Fruit fly (Drosophila melanogaster) whole organism, embryonic: Measurements from ENCODE around the gene sun.

Experiments used
- Atf-2 ChIP-seq: fragments of 200-800 bp; sonication (Bioruptor generic); optimal IDR thresholded peaks from 2 replicates; lab custom pipeline; 2016; ENCODE audit warnings: missing biosample characterization, missing genetic modification characterization
- Bdp1 ChIP-seq: fragments of 200-800 bp; sonication (Bioruptor generic); optimal IDR thresholded peaks from 3 replicates; lab custom pipeline; 2016; ENCODE audit warnings: missing biosample characterization, missing genetic modification characterization
- BtbVII ChIP-seq: fragments of 200-800 bp; sonication (Bioruptor generic); optimal IDR thresholded peaks from 3 replicates; lab custom pipeline; 2017; ENCODE audit warnings: missing biosample characterization, mild to moderate bottlenecking, missing genetic modification characterization
- CG10209 ChIP-seq: fragments of 200-800 bp; sonication (Bioruptor generic); optimal IDR thresholded peaks from 3 replicates; lab custom pipeline; 2017; ENCODE audit warnings: missing biosample characterization, mild to moderate bottlenecking, missing genetic modification characterization, missing genetic modification reagents
- CG10654 ChIP-seq: fragments of 200-800 bp; sonication (Bioruptor generic); optimal IDR thresholded peaks from 2 replicates; lab custom pipeline; 2016; ENCODE audit warnings: missing biosample characterization, missing genetic modification characterization
- CG11093 ChIP-seq: fragments of 200-800 bp; sonication (Bioruptor generic); IDR thresholded peaks from 3 replicates; pipeline ENCODE4 v1.3.6; 2022; ENCODE audit warnings: missing biosample characterization, missing genetic modification characterization
- CG12155 ChIP-seq: fragments of 200-800 bp; sonication (Bioruptor generic); optimal IDR thresholded peaks from 3 replicates; lab custom pipeline; 2016; ENCODE audit warnings: missing biosample characterization, missing genetic modification characterization
- CG12219 ChIP-seq: fragments of 200-800 bp; sonication (Bioruptor generic); optimal IDR thresholded peaks from 3 replicates; lab custom pipeline; 2018; ENCODE audit warnings: missing biosample characterization, mild to moderate bottlenecking, missing genetic modification characterization
- CG1647 ChIP-seq: fragments of 200-800 bp; sonication (Bioruptor generic); optimal IDR thresholded peaks from 3 replicates; lab custom pipeline; 2016; ENCODE audit warnings: missing biosample characterization, missing genetic modification characterization
- CG18476 ChIP-seq: fragments of 200-800 bp; sonication (Bioruptor generic); optimal IDR thresholded peaks from 2 replicates; lab custom pipeline; 2016; ENCODE audit warnings: missing biosample characterization, mild to moderate bottlenecking, missing genetic modification characterization
- CG30020 ChIP-seq: fragments of 200-800 bp; optimal IDR thresholded peaks from 2 replicates; lab custom pipeline; 2019; ENCODE audit warnings: missing biosample characterization, mild to moderate bottlenecking, missing genetic modification characterization, moderate library complexity
- CG30403 ChIP-seq: fragments of 200-800 bp; sonication (Bioruptor generic); optimal IDR thresholded peaks from 3 replicates; lab custom pipeline; 2016; ENCODE audit warnings: missing biosample characterization, missing genetic modification characterization
- CG33557 ChIP-seq: fragments of 200-800 bp; sonication (Bioruptor generic); optimal IDR thresholded peaks from 2 replicates; lab custom pipeline; 2019; ENCODE audit warnings: missing biosample characterization, mild to moderate bottlenecking, missing genetic modification characterization, moderate library complexity
- CG3407 ChIP-seq: fragments of 200-800 bp; sonication (Bioruptor generic); optimal IDR thresholded peaks from 2 replicates; lab custom pipeline; 2018; ENCODE audit warnings: missing biosample characterization, mild to moderate bottlenecking, missing genetic modification characterization
- CG42726 ChIP-seq: fragments of 200-800 bp; sonication (Bioruptor generic); IDR thresholded peaks from 2 replicates; pipeline ENCODE4 v1.3.6; 2022; ENCODE audit warnings: missing biosample characterization, missing genetic modification characterization; ENCODE audit not compliant: partially characterized antibody
- CG4282 ChIP-seq: fragments of 200-800 bp; sonication (Bioruptor generic); optimal IDR thresholded peaks from 2 replicates; lab custom pipeline; 2016; ENCODE audit warnings: missing biosample characterization, missing genetic modification characterization
- CG4730 ChIP-seq: fragments of 200-800 bp; sonication (Bioruptor generic); IDR thresholded peaks from 2 replicates; pipeline ENCODE4 v1.3.6; 2022; ENCODE audit warnings: missing biosample characterization, missing genetic modification characterization
- CG6272 ChIP-seq: fragments of 200-800 bp; sonication (Bioruptor generic); IDR thresholded peaks from 2 replicates; pipeline ENCODE4 v1.3.6; 2022; ENCODE audit warnings: missing biosample characterization, missing genetic modification characterization
- CG6683 ChIP-seq: fragments of 200-800 bp; sonication (Bioruptor generic); optimal IDR thresholded peaks from 2 replicates; lab custom pipeline; 2017; ENCODE audit warnings: missing biosample characterization, mild to moderate bottlenecking, missing genetic modification characterization, missing genetic modification reagents
- CG6689 ChIP-seq: fragments of 200-800 bp; sonication (Bioruptor generic); IDR thresholded peaks from 2 replicates; pipeline ENCODE4 v1.3.6; 2022; ENCODE audit warnings: missing biosample characterization, missing genetic modification characterization
- CG6854 ChIP-seq: fragments of 200-800 bp; sonication (Bioruptor generic); optimal IDR thresholded peaks from 3 replicates; lab custom pipeline; 2017; ENCODE audit warnings: missing biosample characterization, mild to moderate bottlenecking, missing genetic modification characterization
- CG7271 ChIP-seq: fragments of 200-800 bp; sonication (Bioruptor generic); optimal IDR thresholded peaks from 2 replicates; lab custom pipeline; 2018; ENCODE audit warnings: missing biosample characterization, mild to moderate bottlenecking, missing genetic modification characterization, moderate library complexity
- CG7357 ChIP-seq: fragments of 200-800 bp; sonication (Bioruptor generic); IDR thresholded peaks from 3 replicates; pipeline ENCODE4 v1.3.6; 2022; ENCODE audit warnings: missing biosample characterization, missing genetic modification characterization
- CG7987 ChIP-seq: fragments of 200-800 bp; sonication (Bioruptor generic); optimal IDR thresholded peaks from 2 replicates; lab custom pipeline; 2018; ENCODE audit warnings: missing biosample characterization, mild to moderate bottlenecking, missing genetic modification characterization, moderate library complexity
- CG9727 ChIP-seq: fragments of 200-800 bp; sonication (Bioruptor generic); optimal IDR thresholded peaks from 3 replicates; lab custom pipeline; 2017; ENCODE audit warnings: missing biosample characterization, mild to moderate bottlenecking, missing genetic modification characterization
- D ChIP-seq, 2 experiments: fragments of 200-800 bp in 1 of 2; fragments of >200 bp in 1 of 2; sonication (Bioruptor generic) in 1 of 2; optimal IDR thresholded peaks; 2 replicates in 1 of 2; 3 replicates in 1 of 2; lab custom pipeline; 2017; ENCODE audit warnings: mild to moderate bottlenecking in 1 of 2, missing biosample characterization in 1 of 2, missing genetic modification characterization in 1 of 2, missing genetic modification reagents in 1 of 2
- Fer3 ChIP-seq: fragments of 200-800 bp; sonication (Bioruptor generic); optimal IDR thresholded peaks from 2 replicates; lab custom pipeline; 2018; ENCODE audit warnings: missing biosample characterization, mild to moderate bottlenecking, missing genetic modification characterization, moderate library complexity
- Gug ChIP-seq: fragments of 200-800 bp; sonication (Bioruptor generic); IDR thresholded peaks from 4 replicates; pipeline ENCODE4 v1.3.6; 2022; ENCODE audit warnings: missing biosample characterization, missing genetic modification characterization
- Hr78 ChIP-seq, 2 experiments: fragments of 200-800 bp in 1 of 2; fragments of >200 bp in 1 of 2; sonication (Bioruptor generic) in 1 of 2; optimal IDR thresholded peaks; 2 replicates each; lab custom pipeline; 2017 to 2019; ENCODE audit warnings: missing biosample characterization in 2 of 2, missing genetic modification characterization in 2 of 2, mild to moderate bottlenecking in 1 of 2, moderate library complexity in 1 of 2
- Hsf ChIP-seq: fragments of 200-800 bp; sonication (Bioruptor generic); optimal IDR thresholded peaks from 3 replicates; lab custom pipeline; 2016; ENCODE audit warnings: missing biosample characterization, missing genetic modification characterization
- Mad ChIP-seq: fragments of 200-800 bp; sonication (Bioruptor generic); optimal IDR thresholded peaks from 2 replicates; lab custom pipeline; 2016; ENCODE audit warnings: missing biosample characterization, missing genetic modification characterization
- Med ChIP-seq: fragments of 200-800 bp; sonication (Bioruptor generic); peaks from one replicate; lab custom pipeline; 2016; ENCODE audit warnings: missing biosample characterization, missing genetic modification characterization, mild to moderate bottlenecking, inconsistent platforms, moderate library complexity
- Neu2 ChIP-seq: fragments of 200-800 bp; sonication (Bioruptor generic); optimal IDR thresholded peaks from 3 replicates; lab custom pipeline; 2016; ENCODE audit warnings: missing biosample characterization, missing genetic modification characterization, borderline replicate concordance
- Oaz ChIP-seq: fragments of 200-800 bp; sonication (Bioruptor generic); IDR thresholded peaks from 2 replicates; pipeline ENCODE4 v1.3.6; 2022; ENCODE audit warnings: missing biosample characterization, missing genetic modification characterization
- PHDP ChIP-seq: fragments of 200-800 bp; sonication (Bioruptor generic); optimal IDR thresholded peaks from 3 replicates; lab custom pipeline; 2018; ENCODE audit warnings: missing biosample characterization, mild to moderate bottlenecking, missing genetic modification characterization, moderate library complexity
- Rx ChIP-seq: fragments of 200-800 bp; sonication (Bioruptor generic); IDR thresholded peaks from 2 replicates; pipeline ENCODE4 v1.3.6; 2022; ENCODE audit warnings: missing biosample characterization, missing genetic modification characterization
- Sry-δ ChIP-seq: fragments of 200-800 bp; sonication (Bioruptor generic); optimal IDR thresholded peaks from 2 replicates; lab custom pipeline; 2016; ENCODE audit warnings: missing biosample characterization, missing genetic modification characterization
- al ChIP-seq: fragments of 200-800 bp; sonication (Bioruptor generic); IDR thresholded peaks from 2 replicates; pipeline ENCODE4 v1.3.6; 2022; ENCODE audit warnings: missing biosample characterization, missing genetic modification characterization
- az2 ChIP-seq: fragments of 200-800 bp; sonication (Bioruptor generic); optimal IDR thresholded peaks from 3 replicates; lab custom pipeline; 2016; ENCODE audit warnings: missing biosample characterization, missing genetic modification characterization
- emc ChIP-seq: fragments of 200-800 bp; sonication (Bioruptor generic); optimal IDR thresholded peaks from 2 replicates; lab custom pipeline; 2016; ENCODE audit warnings: missing biosample characterization, missing genetic modification characterization
- ems ChIP-seq: fragments of 200-800 bp; sonication (Bioruptor generic); optimal IDR thresholded peaks from 3 replicates; lab custom pipeline; 2016; ENCODE audit warnings: missing biosample characterization, missing genetic modification characterization
- gsb ChIP-seq: fragments of 200-800 bp; sonication (Bioruptor generic); IDR thresholded peaks from 2 replicates; pipeline ENCODE4 v1.3.6; 2022; ENCODE audit warnings: missing biosample characterization, missing genetic modification characterization
- ham ChIP-seq: fragments of 200-800 bp; sonication (Bioruptor generic); IDR thresholded peaks from 2 replicates; pipeline ENCODE4 v1.3.6; 2022; ENCODE audit warnings: missing biosample characterization, missing genetic modification characterization
- kah ChIP-seq: fragments of 200-800 bp; sonication (Bioruptor generic); optimal IDR thresholded peaks from 2 replicates; lab custom pipeline; 2018; ENCODE audit warnings: missing biosample characterization, mild to moderate bottlenecking, missing genetic modification characterization
- knrl ChIP-seq: fragments of 200-800 bp; sonication (Bioruptor generic); IDR thresholded peaks from 3 replicates; pipeline ENCODE4 v1.3.6; 2022; ENCODE audit warnings: missing biosample characterization, missing genetic modification characterization; ENCODE audit not compliant: partially characterized antibody
- lmd ChIP-seq: fragments of 200-800 bp; sonication (Bioruptor generic); IDR thresholded peaks from 2 replicates; pipeline ENCODE4 v1.3.6; 2022; ENCODE audit warnings: missing biosample characterization, missing genetic modification characterization
- otp ChIP-seq: fragments of 200-800 bp; sonication (Bioruptor generic); IDR thresholded peaks from 3 replicates; pipeline ENCODE4, ENCODE4 v1.3.6; 2022; ENCODE audit warnings: missing biosample characterization, missing genetic modification characterization
- p53 ChIP-seq: fragments of 200-800 bp; sonication (Bioruptor generic); optimal IDR thresholded peaks from 2 replicates; lab custom pipeline; 2016; ENCODE audit warnings: missing biosample characterization, missing genetic modification characterization
- sim ChIP-seq: fragments of 200-800 bp; sonication (Bioruptor generic); IDR thresholded peaks from 2 replicates; pipeline ENCODE4 v1.3.6; 2022; ENCODE audit warnings: missing biosample characterization, missing genetic modification characterization
- tio ChIP-seq: fragments of 200-800 bp; sonication (Bioruptor generic); optimal IDR thresholded peaks from 2 replicates; lab custom pipeline; 2017; ENCODE audit warnings: missing biosample characterization, missing genetic modification characterization, inconsistent platforms
- wor ChIP-seq: fragments of 200-800 bp; sonication (Bioruptor generic); IDR thresholded peaks from 2 replicates; pipeline ENCODE4 v1.3.6; 2022; ENCODE audit warnings: missing biosample characterization, missing genetic modification characterization

Gene sun

dm6 chrX:15844139-15844538 lies 4.9 kb downstream of the sun start, which contains the start of the genes ArgRS and CG8578 (continued):
- TF ChIP-seq Med: peak; percentile 97
- no peak for TF ChIP-seq otp (GFP tag; lab: Robert Waterston, UW)
- peak; percentile 71; the same call in 2 of the 3 replicates for TF ChIP-seq CG11093 (GFP tag; lab: Robert Waterston, UW)
- no peak for TF ChIP-seq gsb (GFP tag; lab: Robert Waterston, UW)
- no peak for TF ChIP-seq CG42726 (GFP tag; lab: Robert Waterston, UW)
- no peak for TF ChIP-seq CG12155 (GFP tag; lab: Kevin White, UChicago)
- TF ChIP-seq CG30020 (tag; lab: Kevin White, UChicago): peak; percentile 96
- peak; percentile 19 for TF ChIP-seq az2
- TF ChIP-seq Atf-2 (GFP tag; lab: Kevin White, UChicago): peak; percentile 6
- TF ChIP-seq Oaz (GFP tag; lab: Robert Waterston, UW): peak; percentile 15; the same call in 1 of the 2 replicates
- peak; percentile 70 for TF ChIP-seq lmd (GFP tag; lab: Robert Waterston, UW)
- peak; percentile 15 for TF ChIP-seq Fer3
- TF ChIP-seq CG4730: no peak
- no peak for TF ChIP-seq CG4282 (GFP tag; lab: Kevin White, UChicago)
- TF ChIP-seq CG18476 (GFP tag; lab: Kevin White, UChicago): no peak
- no peak for TF ChIP-seq ham (GFP tag; lab: Robert Waterston, UW)
- TF ChIP-seq CG7357 (GFP tag; lab: Robert Waterston, UW): peak; percentile 98
- TF ChIP-seq CG9727 (GFP tag; lab: Kevin White, UChicago): peak; percentile 71
- TF ChIP-seq CG7271: no peak
- TF ChIP-seq Neu2 (GFP tag; lab: Kevin White, UChicago): no peak
- peak; percentile 10 for TF ChIP-seq PHDP
- TF ChIP-seq knrl: peak; percentile 91
- no peak for TF ChIP-seq kah
- TF ChIP-seq CG6854 (GFP tag; lab: Kevin White, UChicago): no peak
- TF ChIP-seq CG3407 (GFP tag; lab: Kevin White, UChicago): no peak
- TF ChIP-seq Hsf (GFP tag; lab: Kevin White, UChicago): peak; percentile 37
- TF ChIP-seq emc (GFP tag; lab: Kevin White, UChicago): no peak
- TF ChIP-seq Mad (GFP tag; lab: Kevin White, UChicago): no peak
- no peak for TF ChIP-seq Hr78 (GFP tag; optimal IDR thresholded peaks at IDR 0.05; lab: Kevin White, UChicago)
- no peak for TF ChIP-seq CG1647 (GFP tag; lab: Kevin White, UChicago)
- TF ChIP-seq CG6272 (GFP tag; lab: Robert Waterston, UW): peak; percentile 69
- peak; percentile 77 for TF ChIP-seq D (optimal IDR thresholded peaks at IDR 0.05; lab: Kevin White, UChicago)
- no peak for TF ChIP-seq D (GFP tag; optimal IDR thresholded peaks at IDR 0.05; lab: Kevin White, UChicago)
- TF ChIP-seq p53 (GFP tag; lab: Kevin White, UChicago): peak; percentile 57
- TF ChIP-seq CG33557 (GFP tag; lab: Kevin White, UChicago): peak; percentile 30
- TF ChIP-seq Bdp1 (GFP tag; lab: Kevin White, UChicago): no peak
- TF ChIP-seq CG10654 (GFP tag; lab: Kevin White, UChicago): no peak
- TF ChIP-seq ems (GFP tag; lab: Kevin White, UChicago): no peak
- peak; percentile 32; the same call in 1 of the 2 replicates for TF ChIP-seq al (GFP tag; lab: Robert Waterston, UW)
- TF ChIP-seq Gug (GFP tag; lab: Robert Waterston, UW): peak; percentile 82
- TF ChIP-seq BtbVII (GFP tag; lab: Kevin White, UChicago): no peak
- TF ChIP-seq wor (GFP tag; lab: Robert Waterston, UW): no peak; the same call in 1 of the 2 replicates
- TF ChIP-seq Sry-δ (GFP tag; lab: Kevin White, UChicago): peak; percentile 94
- no peak for TF ChIP-seq sim (GFP tag; lab: Robert Waterston, UW)
- peak; percentile 46 for TF ChIP-seq CG30403 (GFP tag; lab: Kevin White, UChicago)
- peak; percentile 83; the same call in 1 of the 2 replicates for TF ChIP-seq CG6689 (GFP tag; lab: Robert Waterston, UW)
- no peak for TF ChIP-seq CG12219
- TF ChIP-seq CG10209 (GFP tag; lab: Kevin White, UChicago): peak; percentile 25
- no peak for TF ChIP-seq CG6683 (GFP tag; lab: Kevin White, UChicago)
- TF ChIP-seq CG7987: no peak
- TF ChIP-seq Rx (GFP tag; lab: Robert Waterston, UW): no peak
- TF ChIP-seq tio (GFP tag; lab: Kevin White, UChicago): no peak
